Worm (Caenorhabditis elegans) whole organism, young adult: Measurements from ENCODE around the gene ssu-1.

Experiments used
- B0261.1 ChIP-seq: sonication (generic microtip); optimal IDR thresholded peaks from 2 replicates; lab custom pipeline; 2016; ENCODE audit warnings: mild to moderate bottlenecking, missing genetic modification characterization, moderate library complexity, missing compliant biosample characterization
- C17E4.6 ChIP-seq: fragments of 200-800 bp; sonication (Bioruptor generic); IDR thresholded peaks from 2 replicates; pipeline ENCODE4 v1.3.6; 2022; ENCODE audit warnings: missing genetic modification reagents, missing genetic modification characterization, missing compliant biosample characterization
- F37B4.10 ChIP-seq: fragments of 200-800 bp; sonication (Bioruptor generic); IDR thresholded peaks from 2 replicates; pipeline ENCODE4 v1.3.6; 2022; ENCODE audit warnings: missing genetic modification characterization, missing compliant biosample characterization
- F49E8.2 ChIP-seq: sonication (generic microtip); optimal IDR thresholded peaks from 3 replicates; lab custom pipeline; 2017; ENCODE audit warnings: missing genetic modification characterization, mild to moderate bottlenecking, missing compliant biosample characterization, antibody characterized with exemption, moderate library complexity; ENCODE audit not compliant: insufficient read depth
- T07F8.4 ChIP-seq: sonication (generic microtip); optimal IDR thresholded peaks from 2 replicates; lab custom pipeline; 2016; ENCODE audit warnings: mild to moderate bottlenecking, missing genetic modification characterization, moderate library complexity, missing compliant biosample characterization
- T26A5.8 ChIP-seq: sonication (generic microtip); optimal IDR thresholded peaks from 2 replicates; lab custom pipeline; 2016; ENCODE audit warnings: missing genetic modification characterization, missing compliant biosample characterization
- Y53G8AR.9 ChIP-seq: fragments of 200-800 bp; sonication (Bioruptor generic); conservative IDR thresholded peaks from 2 replicates; pipeline ENCODE4 v1.3.6; 2022; ENCODE audit warnings: missing genetic modification reagents, missing genetic modification characterization, missing compliant biosample characterization
- Y56A3A.18 ChIP-seq: fragments of 200-800 bp; sonication (Bioruptor generic); IDR thresholded peaks from 2 replicates; pipeline ENCODE4 v1.3.6; 2022; ENCODE audit warnings: missing genetic modification reagents, missing genetic modification characterization, missing compliant biosample characterization
- Y95B8A.8 ChIP-seq: fragments of 200-800 bp; sonication (Bioruptor generic); IDR thresholded peaks from 2 replicates; pipeline ENCODE4 v1.3.6; 2022; ENCODE audit warnings: missing genetic modification reagents, missing genetic modification characterization, missing compliant biosample characterization
- athp-1 ChIP-seq: sonication (generic microtip); optimal IDR thresholded peaks from 2 replicates; lab custom pipeline; 2017; ENCODE audit warnings: mild to moderate bottlenecking, missing genetic modification characterization, missing compliant biosample characterization
- attf-3 ChIP-seq: fragments of 200-800 bp; sonication (Bioruptor generic); conservative IDR thresholded peaks from 2 replicates; pipeline ENCODE4 v1.3.6; 2022; ENCODE audit warnings: missing genetic modification reagents, missing genetic modification characterization, missing compliant biosample characterization
- attf-6 ChIP-seq: fragments of 200-800 bp; sonication (Bioruptor generic); IDR thresholded peaks from 2 replicates; pipeline ENCODE4 v1.3.6; 2022; ENCODE audit warnings: missing genetic modification reagents, missing genetic modification characterization, missing compliant biosample characterization
- bed-2 ChIP-seq: fragments of 200-800 bp; sonication (Bioruptor generic); IDR thresholded peaks from 2 replicates; pipeline ENCODE4 v1.3.6; 2022; ENCODE audit warnings: missing genetic modification reagents, missing genetic modification characterization, missing compliant biosample characterization
- cebp-1 ChIP-seq, 2 experiments: fragments of 200-800 bp in 1 of 2; sonication (Bioruptor generic) in 1 of 2; sonication (generic microtip) in 1 of 2; IDR thresholded peaks in 1 of 2; optimal IDR thresholded peaks in 1 of 2; 2 replicates each; pipeline versions ENCODE4 v1.3.6 to Lab custom; 2017 to 2022; ENCODE audit warnings: missing compliant biosample characterization in 2 of 2, missing genetic modification characterization in 2 of 2, mild to moderate bottlenecking in 1 of 2, missing genetic modification reagents in 1 of 2, moderate library complexity in 1 of 2
- cebp-2 ChIP-seq: fragments of 200-800 bp; sonication (Bioruptor generic); IDR thresholded peaks from 2 replicates; pipeline ENCODE4 v1.3.6; 2022; ENCODE audit warnings: missing genetic modification characterization, missing compliant biosample characterization
- ceh-27 ChIP-seq: fragments of 200-800 bp; sonication (Bioruptor generic); optimal IDR thresholded peaks from 2 replicates; lab custom pipeline; 2018; ENCODE audit warnings: mild to moderate bottlenecking, missing genetic modification characterization, moderate library complexity, missing compliant biosample characterization
- chd-7 ChIP-seq: sonication (generic microtip); optimal IDR thresholded peaks from 2 replicates; lab custom pipeline; 2016; ENCODE audit warnings: mild to moderate bottlenecking, missing genetic modification characterization, moderate library complexity, missing compliant biosample characterization
- die-1 ChIP-seq: sonication (generic microtip); optimal IDR thresholded peaks from 2 replicates; lab custom pipeline; 2016; ENCODE audit warnings: missing genotype, mild to moderate bottlenecking, missing genetic modification characterization, missing compliant biosample characterization
- dpl-1 ChIP-seq: fragments of 150-350 bp; optimal IDR thresholded peaks from 2 replicates; lab custom pipeline; 2014; ENCODE audit warnings: missing biosample characterization, missing genetic modification reagents, missing genetic modification characterization
- egl-18 ChIP-seq: fragments of 200-800 bp; sonication (Bioruptor generic); IDR thresholded peaks from 2 replicates; pipeline ENCODE4 v1.3.6; 2022; ENCODE audit warnings: missing genetic modification reagents, missing genetic modification characterization, missing compliant biosample characterization
- egl-44 ChIP-seq: fragments of 200-800 bp; sonication (Bioruptor generic); IDR thresholded peaks from 2 replicates; pipeline ENCODE4 v1.3.6; 2022; ENCODE audit warnings: missing genetic modification reagents, missing genetic modification characterization, missing compliant biosample characterization
- ets-4 ChIP-seq: fragments of 200-800 bp; sonication (Bioruptor generic); optimal IDR thresholded peaks from 2 replicates; lab custom pipeline; 2018; ENCODE audit warnings: mild to moderate bottlenecking, missing genetic modification characterization, missing compliant biosample characterization
- fkh-3 ChIP-seq: sonication (generic microtip); optimal IDR thresholded peaks from 2 replicates; lab custom pipeline; 2016; ENCODE audit warnings: mild to moderate bottlenecking, missing genetic modification characterization, missing compliant biosample characterization
- gei-17 ChIP-seq: fragments of 200-800 bp; sonication (Bioruptor generic); optimal IDR thresholded peaks from 2 replicates; lab custom pipeline; 2018; ENCODE audit warnings: mild to moderate bottlenecking, missing genetic modification characterization, missing compliant biosample characterization
- him-1 ChIP-seq: sonication (generic microtip); optimal IDR thresholded peaks from 2 replicates; lab custom pipeline; 2016; ENCODE audit warnings: missing genotype, missing genetic modification reagents, missing genetic modification characterization, missing compliant biosample characterization
- lag-1 ChIP-seq: fragments of 200-800 bp; sonication (Bioruptor generic); IDR thresholded peaks from 2 replicates; pipeline ENCODE4 v1.3.6; 2022; ENCODE audit warnings: missing genetic modification reagents, missing genetic modification characterization, missing compliant biosample characterization
- lin-26 ChIP-seq: fragments of 200-800 bp; sonication (Bioruptor generic); IDR thresholded peaks from 2 replicates; pipeline ENCODE4 v1.3.6; 2022; ENCODE audit warnings: missing genetic modification reagents, missing genetic modification characterization, missing compliant biosample characterization
- lin-35 ChIP-seq, 3 experiments: fragments of 150-350 bp in 2 of 3; sonication (generic microtip) in 1 of 3; optimal IDR thresholded peaks; 2 replicates each; lab custom pipeline; 2014 to 2018; ENCODE audit warnings: missing biosample characterization in 3 of 3, missing genetic modification characterization in 3 of 3, missing genetic modification reagents in 3 of 3
- mel-28 ChIP-seq: sonication (generic microtip); optimal IDR thresholded peaks from 2 replicates; lab custom pipeline; 2016; ENCODE audit warnings: borderline replicate concordance, mild to moderate bottlenecking, missing genetic modification characterization, missing compliant biosample characterization
- nfyb-1 ChIP-seq: fragments of 200-800 bp; sonication (Bioruptor generic); IDR thresholded peaks from 2 replicates; pipeline ENCODE4 v1.3.6; 2022; ENCODE audit warnings: missing genetic modification reagents, missing genetic modification characterization, missing compliant biosample characterization
- nhr-120 ChIP-seq: fragments of 200-800 bp; sonication (Bioruptor generic); IDR thresholded peaks from 2 replicates; pipeline ENCODE4 v1.3.6; 2022; ENCODE audit warnings: missing genetic modification characterization, missing compliant biosample characterization
- nhr-90 ChIP-seq: sonication (generic microtip); optimal IDR thresholded peaks from 2 replicates; lab custom pipeline; 2016; ENCODE audit warnings: missing genotype, mild to moderate bottlenecking, missing genetic modification characterization, missing compliant biosample characterization
- pha-4 ChIP-seq: fragments of 150-350 bp; sonication (generic microtip); optimal IDR thresholded peaks from 2 replicates; lab custom pipeline; 2014; ENCODE audit warnings: missing biosample characterization, missing genetic modification reagents, missing genetic modification characterization
- rcor-1 ChIP-seq: fragments of 200-800 bp; sonication (Bioruptor generic); IDR thresholded peaks from 2 replicates; pipeline ENCODE4 v1.3.6; 2022; ENCODE audit warnings: missing genetic modification reagents, missing genetic modification characterization, missing compliant biosample characterization
- rpc-1 ChIP-seq, 2 experiments: fragments of 150-350 bp in 1 of 2; sonication (generic microtip) in 1 of 2; optimal IDR thresholded peaks; 2 replicates each; lab custom pipeline; 2014 to 2018; ENCODE audit warnings: missing biosample characterization in 1 of 2, missing genetic modification characterization in 1 of 2, missing genetic modification reagents in 1 of 2, missing genotype in 1 of 2
- snpc-1.3 ChIP-seq: sonication (generic microtip); optimal IDR thresholded peaks from 2 replicates; lab custom pipeline; 2017; ENCODE audit warnings: missing genetic modification characterization, mild to moderate bottlenecking, missing compliant biosample characterization, antibody characterized with exemption, moderate library complexity, missing genotype, missing genetic modification reagents; ENCODE audit not compliant: insufficient read depth
- tbp1 ChIP-seq: fragments of 200-800 bp; sonication (Bioruptor generic); optimal IDR thresholded peaks from 2 replicates; lab custom pipeline; 2018; ENCODE audit warnings: mild to moderate bottlenecking, missing genetic modification characterization, missing compliant biosample characterization
- unc-130 ChIP-seq: sonication (generic microtip); optimal IDR thresholded peaks from 2 replicates; lab custom pipeline; 2016; ENCODE audit warnings: missing genetic modification reagents, missing genetic modification characterization, missing compliant biosample characterization
- xnd-1 ChIP-seq: sonication (generic microtip); optimal IDR thresholded peaks from 2 replicates; lab custom pipeline; 2016; ENCODE audit warnings: missing genotype, missing genetic modification reagents, missing genetic modification characterization, missing compliant biosample characterization
- ztf-26 ChIP-seq: sonication (generic microtip); optimal IDR thresholded peaks from 2 replicates; lab custom pipeline; 2017; ENCODE audit warnings: missing genetic modification characterization, missing compliant biosample characterization
- ztf-28 ChIP-seq: fragments of 200-800 bp; sonication (Bioruptor generic); IDR thresholded peaks from 2 replicates; pipeline ENCODE4 v1.3.6; 2022; ENCODE audit warnings: missing genetic modification reagents, missing genetic modification characterization, missing compliant biosample characterization
- ztf-3 ChIP-seq: fragments of 200-800 bp; sonication (Bioruptor generic); optimal IDR thresholded peaks from 2 replicates; lab custom pipeline; 2018; ENCODE audit warnings: mild to moderate bottlenecking, missing genetic modification characterization, missing compliant biosample characterization

The ssu-1 gene

ce11 chrV:20161781-20162289 is 28.8 kb upstream of the ssu-1 start (continued):
- TF ChIP-seq unc-130 (no peak), cebp-1 (GFP tag; IDR thresholded peaks at IDR 0.05; lab: Robert Waterston, UW) (no peak), cebp-1 (tag; optimal IDR thresholded peaks at IDR 0.05; lab: Kevin White, UChicago) (no peak), dpl-1 (GFP tag; lab: Kevin White, UChicago) (no peak), Y95B8A.8 (GFP tag; lab: Robert Waterston, UW) (no peak), gei-17 (GFP tag; lab: Kevin White, UChicago) (peak; percentile 10), xnd-1 (tag; lab: Kevin White, UChicago) (no peak), nhr-90 (tag; lab: Kevin White, UChicago) (no peak), lag-1 (GFP tag; lab: Robert Waterston, UW) (no peak), nfyb-1 (0 out of 2 replicates have a peak, but pooled peaks have one; percentile 22), egl-18 (GFP tag; lab: Robert Waterston, UW) (0 out of 2 replicates have a peak, but pooled peaks have one; percentile 61), ets-4 (no peak), Y53G8AR.9 (GFP tag; lab: Robert Waterston, UW) (0 out of 2 replicates have a peak, but pooled peaks have one; percentile 82), F49E8.2 (tag; lab: Kevin White, UChicago) (no peak), cebp-2 (GFP tag; lab: Robert Waterston, UW) (no peak), egl-44 (GFP tag; lab: Robert Waterston, UW) (no peak)

DNA sequence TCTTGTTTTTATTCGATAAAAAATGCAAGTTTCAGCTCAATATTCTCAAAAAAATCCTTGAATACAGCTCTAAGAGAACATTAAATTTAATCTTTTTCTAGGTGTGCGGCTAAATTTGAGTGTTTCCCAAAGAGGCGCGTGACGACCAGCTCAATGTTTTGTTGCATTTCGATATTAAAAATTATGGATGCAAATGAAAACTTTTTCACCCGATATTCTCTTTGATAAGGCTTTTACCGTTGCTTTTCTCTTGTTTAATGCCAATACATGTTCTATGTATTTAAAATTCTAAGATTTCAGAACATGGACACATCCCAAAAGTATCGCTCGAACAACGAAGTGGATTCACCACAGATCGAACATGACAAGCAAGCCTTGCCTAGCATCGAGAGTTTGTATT is 25.2 kb upstream of the ssu-1 start, which contains the start of gene F19B2.6:
Gene F19B2.6, plus strand, starts transcription at position 301 of the 400 bp plus-strand sequence.
- TF ChIP-seq athp-1 (tag; lab: Kevin White, UChicago), result no peak
- TF ChIP-seq B0261.1 (tag; lab: Kevin White, UChicago), result no peak
- TF ChIP-seq tbp1 (GFP tag; lab: Kevin White, UChicago), result no peak
- TF ChIP-seq snpc-1.3, result no peak

- TF ChIP-seq die-1 (no peak), Y56A3A.18 (no peak), rcor-1 (GFP tag; lab: Robert Waterston, UW) (no peak), tbp1 (GFP tag; lab: Kevin White, UChicago) (peak; percentile 64), T07F8.4 (tag; lab: Kevin White, UChicago) (no peak), attf-6 (GFP tag; lab: Robert Waterston, UW) (no peak), lin-35 (GFP tag; optimal IDR thresholded peaks at IDR 0.05; lab: Kevin White, UChicago) (no peak), him-1 (no peak), bed-2 (no peak), lin-26 (GFP tag; lab: Robert Waterston, UW) (no peak), rpc-1 (optimal IDR thresholded peaks at IDR 0.05; lab: Kevin White, UChicago) (peak; percentile 39), rpc-1 (tag; optimal IDR thresholded peaks at IDR 0.05; lab: Kevin White, UChicago) (peak; percentile 71), T26A5.8 (no peak), B0261.1 (tag; lab: Kevin White, UChicago) (peak; percentile 39), nhr-120 (GFP tag; lab: Robert Waterston, UW) (no peak), ztf-26 (tag; lab: Kevin White, UChicago) (no peak)
These were observed 18.8 kb upstream of the ssu-1 start for ce11 chrV:20151855-20152254.

ce11 chrV:20151432-20151831 is 18.4 kb upstream of the ssu-1 start, which contains the start of gene F19B2.7:
F19B2.7 (plus strand) TSS chrV:20151732.
- TF ChIP-seq nhr-120 (GFP tag; lab: Robert Waterston, UW), result no peak
- TF ChIP-seq chd-7 (tag; lab: Kevin White, UChicago), result no peak
- no peak for TF ChIP-seq F37B4.10
- no peak for TF ChIP-seq C17E4.6 (GFP tag; lab: Robert Waterston, UW)
- no peak for TF ChIP-seq attf-3 (GFP tag; lab: Robert Waterston, UW)
- no peak for TF ChIP-seq ets-4
- no peak for TF ChIP-seq rpc-1 (optimal IDR thresholded peaks at IDR 0.05; lab: Kevin White, UChicago)
- TF ChIP-seq rpc-1 (tag; optimal IDR thresholded peaks at IDR 0.05; lab: Kevin White, UChicago), result no peak
- TF ChIP-seq ceh-27 (GFP tag; lab: Kevin White, UChicago), result no peak
- TF ChIP-seq egl-44 (GFP tag; lab: Robert Waterston, UW), result no peak
- no peak for TF ChIP-seq pha-4 (tag; lab: Kevin White, UChicago)
- TF ChIP-seq mel-28, result no peak
- TF ChIP-seq fkh-3 (tag; lab: Kevin White, UChicago), result no peak
- no peak for TF ChIP-seq ztf-3
- no peak for TF ChIP-seq ztf-28 (GFP tag; lab: Robert Waterston, UW)
- no peak for TF ChIP-seq T07F8.4 (tag; lab: Kevin White, UChicago)
- TF ChIP-seq, all 124 proteins: peak for 0
